Worm (Caenorhabditis elegans) whole organism, L4 larva: Measurements from ENCODE around the gene R13A5.11.

Experiments
- Y105C5A.15 ChIP-seq: fragments of 200-800 bp; sonication (Bioruptor generic); IDR thresholded peaks from 2 replicates; pipeline ENCODE4 v1.3.6; 2022; ENCODE audit warnings: missing genetic modification characterization, missing compliant biosample characterization
- aly-2 ChIP-seq: sonication (generic microtip); optimal IDR thresholded peaks from 2 replicates; lab custom pipeline; 2018; ENCODE audit warnings: missing biosample characterization, missing genetic modification characterization
- ama-1 ChIP-seq: fragments of 150-350 bp; optimal IDR thresholded peaks from 2 replicates; lab custom pipeline; 2014; ENCODE audit warnings: inconsistent platforms, mixed read lengths
- ceh-82 ChIP-seq: sonication (generic microtip); optimal IDR thresholded peaks from 2 replicates; lab custom pipeline; 2017; ENCODE audit warnings: missing biosample characterization, missing genetic modification characterization
- dmd-9 ChIP-seq: fragments of 200-800 bp; sonication (Bioruptor generic); IDR thresholded peaks from 2 replicates; pipeline ENCODE4 v1.3.6; 2022; ENCODE audit warnings: missing genetic modification reagents, missing genetic modification characterization, missing compliant biosample characterization
- egl-27 ChIP-seq: sonication (generic microtip); optimal IDR thresholded peaks from 3 replicates; lab custom pipeline; 2017; ENCODE audit warnings: missing biosample characterization, missing genetic modification reagents, missing genetic modification characterization
- lin-39 ChIP-seq: fragments of 150-350 bp; optimal IDR thresholded peaks from 2 replicates; lab custom pipeline; 2014; ENCODE audit warnings: missing biosample characterization, missing genetic modification reagents, missing genetic modification characterization
- lsy-2 ChIP-seq, 2 experiments: fragments of 150-350 bp in 1 of 2; sonication (generic microtip) in 1 of 2; optimal IDR thresholded peaks; 2 replicates each; lab custom pipeline; 2014 to 2017; ENCODE audit warnings: missing biosample characterization in 2 of 2, missing genetic modification characterization in 2 of 2
- nhr-237 ChIP-seq: sonication (generic microtip); optimal IDR thresholded peaks from 2 replicates; lab custom pipeline; 2017; ENCODE audit warnings: missing biosample characterization, missing genetic modification characterization
- nhr-28 ChIP-seq: fragments of 150-350 bp; optimal IDR thresholded peaks from 2 replicates; lab custom pipeline; 2014; ENCODE audit warnings: missing biosample characterization, missing genetic modification characterization
- pha-4 ChIP-seq, 2 experiments: fragments of 150-350 bp in 1 of 2; fragments of 200-800 bp in 1 of 2; sonication (Bioruptor generic) in 1 of 2; IDR thresholded peaks in 1 of 2; optimal IDR thresholded peaks in 1 of 2; 2 replicates each; pipeline versions ENCODE4 v1.3.6 to Lab custom; 2014 to 2022; ENCODE audit warnings: missing genetic modification characterization in 2 of 2, missing genetic modification reagents in 2 of 2, missing biosample characterization in 1 of 2, missing compliant biosample characterization in 1 of 2
- unc-62 ChIP-seq, 3 experiments: fragments of 150-350 bp in 1 of 3; sonication (generic microtip); optimal IDR thresholded peaks in 2 of 3; peaks in 1 of 3; 1 replicate in 1 of 3; 2 replicates in 2 of 3; lab custom pipeline; 2014 to 2017; ENCODE audit warnings: missing biosample characterization in 3 of 3, missing genetic modification characterization in 3 of 3, missing genetic modification reagents in 3 of 3, missing genotype in 1 of 3
- zag-1 ChIP-seq: fragments of 150-350 bp; optimal IDR thresholded peaks from 2 replicates; lab custom pipeline; 2014; ENCODE audit warnings: missing biosample characterization, missing genetic modification characterization
- ztf-11 ChIP-seq: fragments of 150-350 bp; optimal IDR thresholded peaks from 2 replicates; lab custom pipeline; 2014; ENCODE audit warnings: missing biosample characterization, missing genetic modification characterization

DNA sequence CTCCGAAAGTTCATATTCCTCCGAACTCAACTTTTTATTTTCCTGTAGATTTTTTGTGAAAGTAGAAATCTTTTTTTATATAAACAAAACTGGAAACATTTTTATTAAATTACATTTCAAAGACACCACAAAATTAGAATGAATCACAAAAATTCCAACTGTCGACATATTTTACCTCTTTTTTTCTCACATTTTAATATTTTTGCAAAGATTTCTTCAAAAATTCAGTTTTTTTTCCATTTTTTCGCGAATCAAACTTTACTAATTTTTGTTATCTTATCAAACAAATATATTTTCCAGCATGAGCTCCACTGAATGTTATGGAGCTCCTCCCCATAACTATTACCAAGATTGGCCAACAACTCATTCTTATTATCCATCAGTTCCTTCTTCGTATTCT lies 37.8 kb downstream of the R13A5.11 start, which contains the start of gene ceh-13:
- TF ChIP-seq zag-1 (tag; lab: Kevin White, UChicago) (no peak), ztf-11 (tag; lab: Kevin White, UChicago) (no peak), dmd-9 (GFP tag; lab: Robert Waterston, UW) (no peak), nhr-237 (tag; lab: Kevin White, UChicago) (no peak), unc-62 (GFP tag; optimal IDR thresholded peaks at IDR 0.05 in 1 of 2; lab: Kevin White, UChicago) (no peak), unc-62 (tag; optimal IDR thresholded peaks at IDR 0.05; lab: Kevin White, UChicago) (no peak), Y105C5A.15 (GFP tag; lab: Robert Waterston, UW) (no peak), egl-27 (tag; lab: Kevin White, UChicago) (no peak), aly-2 (no peak), pha-4 (GFP tag; IDR thresholded peaks at IDR 0.05; lab: Robert Waterston, UW) (no peak), pha-4 (tag; optimal IDR thresholded peaks at IDR 0.05; lab: Kevin White, UChicago) (no peak), ama-1 (lab: Kevin White, UChicago) (no peak), lin-39 (no peak), lsy-2 (tag; optimal IDR thresholded peaks at IDR 0.05; lab: Kevin White, UChicago) (no peak), nhr-28 (tag; lab: Kevin White, UChicago) (no peak), ceh-82 (tag; lab: Kevin White, UChicago) (no peak)
